Fruit fly (Drosophila melanogaster): ENCODE results near the gene CG1750.
A peak's percentile ranks its signal among the peaks of the same experiment; 100 is the strongest.

Gene CG1750

DNA sequence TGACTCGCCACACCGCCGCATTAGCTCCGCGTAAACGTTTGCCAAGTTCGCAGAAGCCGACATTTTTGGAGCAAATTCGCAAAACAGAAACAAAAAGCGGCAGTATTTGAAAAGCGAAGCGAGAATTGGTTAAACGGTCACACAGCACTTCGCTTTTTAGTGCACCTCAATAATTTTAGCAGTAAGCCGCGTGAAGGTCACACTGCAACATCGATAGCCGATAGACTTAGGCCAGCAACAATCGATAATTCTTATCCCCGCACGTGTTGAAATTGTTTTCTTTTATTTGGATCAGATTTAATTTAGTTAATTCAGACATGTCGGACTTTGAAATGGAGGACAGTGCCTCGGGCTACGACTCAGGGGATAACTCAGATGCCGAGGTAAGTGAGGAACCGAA is 41.5 kb downstream of the CG1750 start, which contains the start of the genes Zwilch and CG1542 (continued):
- TF ChIP-seq CG17568 (GFP tag; optimal IDR thresholded peaks at IDR 0.05) (no peak), CG6689 (GFP tag; IDR thresholded peaks at IDR 0.05) (no peak), vfl (GFP tag; optimal IDR thresholded peaks at IDR 0.05) (no peak), chm (GFP tag; IDR thresholded peaks at IDR 0.05) (no peak), Opbp (GFP tag; IDR thresholded peaks at IDR 0.05; ENCODE audit: partially characterized antibody) (peak; percentile 81), CG10274 (GFP tag; optimal IDR thresholded peaks at IDR 0.05) (no peak), mirr (GFP tag; optimal IDR thresholded peaks at IDR 0.05) (no peak), vvl (GFP tag; IDR thresholded peaks at IDR 0.05) (peak; percentile 57; the same call in 1 of the 2 replicates), CG16779 (GFP tag; IDR thresholded peaks at IDR 0.05) (no peak), NFAT (GFP tag; IDR thresholded peaks at IDR 0.05) (no peak), CG7928 (GFP tag; optimal IDR thresholded peaks at IDR 0.05) (no peak), gsb-n (tag; optimal IDR thresholded peaks at IDR 0.05) (no peak), Hand (GFP tag; optimal IDR thresholded peaks at IDR 0.05) (no peak), CG12299 (tag; optimal IDR thresholded peaks at IDR 0.05) (no peak), CG10147 (GFP tag; optimal IDR thresholded peaks at IDR 0.05) (no peak), Dfd (GFP tag; optimal IDR thresholded peaks at IDR 0.05) (no peak), CG8290 (GFP tag; optimal IDR thresholded peaks at IDR 0.05) (no peak), CG8290 (tag; optimal IDR thresholded peaks at IDR 0.05) (no peak), CG2678 (tag; optimal IDR thresholded peaks at IDR 0.05) (no peak), CG17186 (GFP tag; optimal IDR thresholded peaks at IDR 0.05) (peak; percentile 89), Bdp1 (GFP tag; optimal IDR thresholded peaks at IDR 0.05) (no peak), CG31365 (tag; optimal IDR thresholded peaks at IDR 0.05) (no peak), CG1233 (GFP tag; optimal IDR thresholded peaks at IDR 0.05) (no peak), pum (GFP tag; optimal IDR thresholded peaks at IDR 0.05) (no peak), CG16813 (GFP tag; IDR thresholded peaks at IDR 0.05; ENCODE audit: partially characterized antibody) (peak; percentile 78), cad (GFP tag; optimal IDR thresholded peaks at IDR 0.05) (peak; percentile 12), Hmx (GFP tag; optimal IDR thresholded peaks at IDR 0.05) (no peak), seq (GFP tag; IDR thresholded peaks at IDR 0.05) (no peak), dmrt11E (tag; optimal IDR thresholded peaks at IDR 0.05) (no peak), CG5180 (GFP tag; optimal IDR thresholded peaks at IDR 0.05) (no peak), kni (GFP tag; optimal IDR thresholded peaks at IDR 0.05) (peak; percentile 25), CG11247 (GFP tag; IDR thresholded peaks at IDR 0.05) (no peak), cwo (GFP tag; optimal IDR thresholded peaks at IDR 0.05) (peak; percentile 80), CG6175 (GFP tag; IDR thresholded peaks at IDR 0.05) (no peak), D (optimal IDR thresholded peaks at IDR 0.05) (no peak), D (GFP tag; optimal IDR thresholded peaks at IDR 0.05) (no peak), btn (GFP tag; optimal IDR thresholded peaks at IDR 0.05) (no peak), Usf (GFP tag; optimal IDR thresholded peaks at IDR 0.05) (no peak), CG7963 (GFP tag; IDR thresholded peaks at IDR 0.05; ENCODE audit: partially characterized antibody) (peak; percentile 74), br (optimal IDR thresholded peaks at IDR 0.05) (no peak), fd96Cb (tag; optimal IDR thresholded peaks at IDR 0.05) (no peak), BtbVII (GFP tag; optimal IDR thresholded peaks at IDR 0.05) (no peak), sd (tag; optimal IDR thresholded peaks at IDR 0.05) (no peak), CG1024 (GFP tag; IDR thresholded peaks at IDR 0.05) (no peak), CG10565 (GFP tag; optimal IDR thresholded peaks at IDR 0.05) (no peak), knrl (GFP tag; IDR thresholded peaks at IDR 0.05; ENCODE audit: partially characterized antibody) (peak; percentile 67), CG6765 (GFP tag; optimal IDR thresholded peaks at IDR 0.05) (no peak), CG13123 (GFP tag; optimal IDR thresholded peaks at IDR 0.05) (no peak), Oaz (GFP tag; IDR thresholded peaks at IDR 0.05) (no peak), Rx (GFP tag; IDR thresholded peaks at IDR 0.05) (no peak), onecut (GFP tag; IDR thresholded peaks at IDR 0.05) (no peak), Taf1 (GFP tag; IDR thresholded peaks at IDR 0.05) (no peak), Fer1 (GFP tag; optimal IDR thresholded peaks at IDR 0.05) (no peak)

All from whole organism, embryonic.